Fruit fly (Drosophila melanogaster) S2 (cell line): ENCODE measurements around the gene CG46515.
"Not testable (repeated sequence)": the region's sequence is repeated elsewhere in the genome, so short reads cannot be mapped to it uniquely, and the experiment has no call there.

ENCODE experiments used
- CG8478 ChIP-seq: fragments of >200 bp; optimal IDR thresholded peaks from 2 replicates; lab custom pipeline; 2018
- CTCF ChIP-seq, 2 experiments: fragments of >200 bp; optimal IDR thresholded peaks; 2 replicates each; lab custom pipeline; 2018

The CG46515 gene

dm6 chrX:22201883-22202282 is at the start of gene CG46515:
CG46515 (plus strand) TSS chrX:22202183.
- TF ChIP-seq CG8478; CTCF (optimal IDR thresholded peaks at IDR 0.05; lab: Kevin White, UChicago): not testable (repeated sequence)

- not testable (repeated sequence) for TF ChIP-seq CG8478; CTCF (optimal IDR thresholded peaks at IDR 0.05; lab: Kevin White, UChicago)
These were observed 49.4 kb upstream of the CG46515 start, which contains the start of gene CG46505 for dm6 chrX:22152542-22152941. CG46505 (plus strand) TSS chrX:22152842.

dm6 chrX:22157587-22157986 is 44.4 kb upstream of the CG46515 start, which contains the start of gene CG46506:
CG46506 (plus strand) TSS chrX:22157887.
- not testable (repeated sequence) for TF ChIP-seq CG8478; CTCF (optimal IDR thresholded peaks at IDR 0.05; lab: Kevin White, UChicago)

- TF ChIP-seq CG8478; CTCF (optimal IDR thresholded peaks at IDR 0.05; lab: Kevin White, UChicago): not testable (repeated sequence)
These were observed 39.4 kb upstream of the CG46515 start, which contains the start of gene CG46507 for dm6 chrX:22162623-22163022. CG46507 (plus strand) TSS chrX:22162923.

dm6 chrX:22167355-22167754 is 34.6 kb upstream of the CG46515 start, which contains the start of gene CG46508:
CG46508 (plus strand) TSS chrX:22167655.
- not testable (repeated sequence) for TF ChIP-seq CTCF (optimal IDR thresholded peaks at IDR 0.05; lab: Kevin White, UChicago); CG8478

dm6 chrX:22172341-22172740 is 29.6 kb upstream of the CG46515 start, which contains the start of gene CG46509:
CG46509 (plus strand) TSS chrX:22172641.
- TF ChIP-seq CTCF (optimal IDR thresholded peaks at IDR 0.05; lab: Kevin White, UChicago); CG8478: not testable (repeated sequence)

- not testable (repeated sequence) for TF ChIP-seq CG8478; CTCF (optimal IDR thresholded peaks at IDR 0.05; lab: Kevin White, UChicago)
These were observed 24.8 kb upstream of the CG46515 start, which contains the start of gene CG46510 for dm6 chrX:22177205-22177604. CG46510 (plus strand) TSS chrX:22177505.

- TF ChIP-seq CG8478; CTCF (optimal IDR thresholded peaks at IDR 0.05; lab: Kevin White, UChicago): not testable (repeated sequence)
These were observed 19.8 kb upstream of the CG46515 start, which contains the start of gene CG46511 for dm6 chrX:22182193-22182592. CG46511 (plus strand) TSS chrX:22182493.

- not testable (repeated sequence) for TF ChIP-seq CTCF (optimal IDR thresholded peaks at IDR 0.05; lab: Kevin White, UChicago); CG8478
These were observed 14.9 kb upstream of the CG46515 start, which contains the start of gene CG46512 for dm6 chrX:22187070-22187469. CG46512 (plus strand) TSS chrX:22187370.

dm6 chrX:22191973-22192372 is 10.0 kb upstream of the CG46515 start, which contains the start of gene CG46513:
CG46513 (plus strand) TSS chrX:22192273.
- not testable (repeated sequence) for TF ChIP-seq CG8478; CTCF (optimal IDR thresholded peaks at IDR 0.05; lab: Kevin White, UChicago)

dm6 chrX:22196874-22197273 is 5.1 kb upstream of the CG46515 start, which contains the start of gene CG46514:
CG46514 (plus strand) TSS chrX:22197174.
- TF ChIP-seq CTCF (optimal IDR thresholded peaks at IDR 0.05; lab: Kevin White, UChicago); CG8478: not testable (repeated sequence)

dm6 chrX:22212028-22212427 is 10.0 kb downstream of the CG46515 start, which contains the start of gene CG46516:
CG46516 (plus strand) TSS chrX:22212328.
- TF ChIP-seq CTCF (optimal IDR thresholded peaks at IDR 0.05; lab: Kevin White, UChicago); CG8478: not testable (repeated sequence)

dm6 chrX:22217079-22217478 is 15.1 kb downstream of the CG46515 start, which contains the start of gene CG46517:
CG46517 (plus strand) TSS chrX:22217379.
- TF ChIP-seq CTCF (optimal IDR thresholded peaks at IDR 0.05; lab: Kevin White, UChicago); CG8478: not testable (repeated sequence)

dm6 chrX:22226273-22226672 is 24.3 kb downstream of the CG46515 start, which contains the start of gene CG46518:
CG46518 (plus strand) TSS chrX:22226573.
- TF ChIP-seq CTCF (optimal IDR thresholded peaks at IDR 0.05; lab: Kevin White, UChicago); CG8478: not testable (repeated sequence)

dm6 chrX:22231270-22231669 is 29.3 kb downstream of the CG46515 start, which contains the start of gene CG46519:
CG46519 (plus strand) TSS chrX:22231570.
- not testable (repeated sequence) for TF ChIP-seq CG8478; CTCF (optimal IDR thresholded peaks at IDR 0.05; lab: Kevin White, UChicago)

- not testable (repeated sequence) for TF ChIP-seq CG8478; CTCF (optimal IDR thresholded peaks at IDR 0.05; lab: Kevin White, UChicago)
These were observed 34.3 kb downstream of the CG46515 start, which contains the start of gene CG46520 for dm6 chrX:22236265-22236664. CG46520 (plus strand) TSS chrX:22236565.
